Fruit fly (Drosophila melanogaster) S2 (cell line): ENCODE data around the gene CG31974.

Source experiments
- CG8478 ChIP-seq: fragments of >200 bp; optimal IDR thresholded peaks from 2 replicates; lab custom pipeline; 2018
- CTCF ChIP-seq, 2 experiments: fragments of >200 bp; optimal IDR thresholded peaks; 2 replicates each; lab custom pipeline; 2018

Gene CG31974

dm6 chr2L:160581-161452 lies 17.9 kb upstream of the CG31974 start:
- TF ChIP-seq CTCF (optimal IDR thresholded peaks at IDR 0.05; lab: Kevin White, UChicago) (no peak), CG8478 (peak; percentile 29)

dm6 chr2L:158649-159257 lies 15.9 kb upstream of the CG31974 start, which contains the start of the genes CG33635 and spen:
TSS of gene CG33635 (minus strand) at chr2L:158664.
TSS of gene spen (plus strand) at chr2L:159032.
- TF ChIP-seq CTCF (optimal IDR thresholded peaks at IDR 0.05; lab: Kevin White, UChicago) (peak in 1 of 2 experiments; percentile 5), CG8478 (no peak)

dm6 chr2L:155994-156393 lies 13.1 kb upstream of the CG31974 start, which contains the start of gene CG3436:
TSS of gene CG3436 (plus strand) at chr2L:156029.
- no peak for TF ChIP-seq CG8478
- no peak for TF ChIP-seq CTCF (optimal IDR thresholded peaks at IDR 0.05; lab: Kevin White, UChicago)

- no peak for TF ChIP-seq CTCF (optimal IDR thresholded peaks at IDR 0.05; lab: Kevin White, UChicago)
- no peak for TF ChIP-seq CG8478
Measured at dm6 chr2L:155215-155712, 12.4 kb upstream of the CG31974 start, which contains the start of gene Pus10. TSS of gene Pus10 (minus strand) at chr2L:155305.

- TF ChIP-seq CG8478 (no peak), CTCF (optimal IDR thresholded peaks at IDR 0.05; lab: Kevin White, UChicago) (no peak)
Measured at dm6 chr2L:153142-153541, 10.3 kb upstream of the CG31974 start, which contains the start of gene CG42399. TSS of gene CG42399 (minus strand) at chr2L:153300.

- no peak for TF ChIP-seq CTCF (optimal IDR thresholded peaks at IDR 0.05; lab: Kevin White, UChicago)
- no peak for TF ChIP-seq CG8478
Measured at dm6 chr2L:146503-146902, 3.6 kb upstream of the CG31974 start.

- TF ChIP-seq CG8478, result no peak
- no peak for TF ChIP-seq CTCF (optimal IDR thresholded peaks at IDR 0.05; lab: Kevin White, UChicago)
Measured at dm6 chr2L:140849-141248, 2.0 kb downstream of the CG31974 start, which contains the start of the genes CG31975 and ovm. TSS of gene CG31975 (minus strand) at chr2L:140992. TSS of gene ovm (minus strand) at chr2L:140992.

- TF ChIP-seq CTCF (optimal IDR thresholded peaks at IDR 0.05; lab: Kevin White, UChicago) (no peak), CG8478 (no peak)
Measured at dm6 chr2L:139610-140009, 3.3 kb downstream of the CG31974 start.

dm6 chr2L:138063-138462 lies 4.8 kb downstream of the CG31974 start:
- TF ChIP-seq CTCF (optimal IDR thresholded peaks at IDR 0.05; lab: Kevin White, UChicago), result peak in 1 of 2 experiments; percentile 35
- TF ChIP-seq CG8478, result no peak

- no peak for TF ChIP-seq CG8478
- no peak for TF ChIP-seq CTCF (optimal IDR thresholded peaks at IDR 0.05; lab: Kevin White, UChicago)
Measured at dm6 chr2L:136747-137709, 5.9 kb downstream of the CG31974 start.

- no peak for TF ChIP-seq CG8478
- no peak for TF ChIP-seq CTCF (optimal IDR thresholded peaks at IDR 0.05; lab: Kevin White, UChicago)
Measured at dm6 chr2L:136131-136426, 6.8 kb downstream of the CG31974 start.

dm6 chr2L:135383-136130 lies 7.3 kb downstream of the CG31974 start:
- TF ChIP-seq CTCF (optimal IDR thresholded peaks at IDR 0.05; lab: Kevin White, UChicago) (no peak), CG8478 (no peak)

- TF ChIP-seq CTCF (optimal IDR thresholded peaks at IDR 0.05; lab: Kevin White, UChicago) (no peak), CG8478 (no peak)
Measured at dm6 chr2L:134563-135382, 8.1 kb downstream of the CG31974 start.
